Worm (Caenorhabditis elegans) whole organism, L4/young adult: ENCODE results near the gene usp-50.

Experiments
- W03F9.2 ChIP-seq: fragments of 150-350 bp; optimal IDR thresholded peaks from 2 replicates; lab custom pipeline; 2014; ENCODE audit warnings: missing biosample characterization, missing genetic modification characterization
- dao-5 ChIP-seq: sonication (generic microtip); optimal IDR thresholded peaks from 2 replicates; lab custom pipeline; 2016; ENCODE audit warnings: missing genotype, missing genetic modification characterization, moderate library complexity, missing compliant biosample characterization
- him-1 ChIP-seq: sonication (generic microtip); optimal IDR thresholded peaks from 2 replicates; lab custom pipeline; 2016; ENCODE audit warnings: missing genotype, missing genetic modification reagents, missing genetic modification characterization, missing compliant biosample characterization

ce11 chrV:17951172-17951999 is 26.7 kb downstream of the usp-50 start, which contains the start of gene Y59A8B.24:
- TF ChIP-seq him-1, result peak; percentile 73
- TF ChIP-seq W03F9.2, result peak; percentile 62
- peak; percentile 33 for TF ChIP-seq dao-5
